Fruit fly (Drosophila melanogaster) whole organism, wandering third instar larva: ENCODE data around the gene Dus2.

Experiments
- Abd-B ChIP-seq: fragments of >200 bp; optimal IDR thresholded peaks from 2 replicates; lab custom pipeline; 2017; ENCODE audit warnings: missing biosample characterization, missing genetic modification characterization
- CG32264 ChIP-seq: fragments of 200-800 bp; sonication (Bioruptor generic); optimal IDR thresholded peaks from 2 replicates; lab custom pipeline; 2016; ENCODE audit warnings: missing biosample characterization, missing genetic modification characterization
- CG9705 ChIP-seq: fragments of 200-800 bp; sonication (Bioruptor generic); optimal IDR thresholded peaks from 2 replicates; lab custom pipeline; 2018; ENCODE audit warnings: missing biosample characterization, mild to moderate bottlenecking, missing genetic modification characterization
- CrebA ChIP-seq: fragments of 200-800 bp; sonication (Bioruptor generic); optimal IDR thresholded peaks from 2 replicates; lab custom pipeline; 2016; ENCODE audit warnings: missing biosample characterization, mild to moderate bottlenecking, missing genetic modification characterization, borderline replicate concordance
- Dfd ChIP-seq: fragments of >200 bp; optimal IDR thresholded peaks from 2 replicates; lab custom pipeline; 2017; ENCODE audit warnings: missing biosample characterization, missing genetic modification characterization
- Dif ChIP-seq: fragments of 200-275, 200-300 bp; sonication (Bioruptor generic); optimal IDR thresholded peaks from 2 replicates; lab custom pipeline; 2018; ENCODE audit warnings: missing biosample characterization, missing genetic modification characterization; ENCODE audit not compliant: partially characterized antibody
- GATAd ChIP-seq: sonication (Bioruptor generic); optimal IDR thresholded peaks from 2 replicates; lab custom pipeline; 2016; ENCODE audit warnings: missing biosample characterization, missing genetic modification characterization
- HLH106 ChIP-seq: fragments of 200-800 bp; optimal IDR thresholded peaks from 3 replicates; lab custom pipeline; 2019; ENCODE audit warnings: missing biosample characterization, mild to moderate bottlenecking, missing genetic modification characterization, moderate library complexity
- Hnf4 ChIP-seq: fragments of 200-800 bp; sonication (Bioruptor generic); optimal IDR thresholded peaks from 2 replicates; lab custom pipeline; 2016; ENCODE audit warnings: missing biosample characterization, mild to moderate bottlenecking, missing genetic modification characterization
- Hr78 ChIP-seq: fragments of >200 bp; optimal IDR thresholded peaks from 2 replicates; lab custom pipeline; 2017; ENCODE audit warnings: missing biosample characterization, missing genetic modification characterization
- Hr83 ChIP-seq: fragments of 200-300 bp; sonication (Bioruptor generic); optimal IDR thresholded peaks from 2 replicates; lab custom pipeline; 2016; ENCODE audit warnings: missing biosample characterization, mild to moderate bottlenecking, missing genetic modification characterization, moderate library complexity; ENCODE audit not compliant: poor library complexity, severe bottlenecking
- Jra ChIP-seq: sonication (Bioruptor generic); optimal IDR thresholded peaks from 2 replicates; lab custom pipeline; 2016; ENCODE audit warnings: missing biosample characterization, missing genetic modification characterization
- Mio ChIP-seq: sonication (Bioruptor generic); optimal IDR thresholded peaks from 2 replicates; lab custom pipeline; 2016; ENCODE audit warnings: missing biosample characterization, missing genetic modification characterization
- Myc ChIP-seq: fragments of >200 bp; optimal IDR thresholded peaks from 2 replicates; lab custom pipeline; 2017
- N ChIP-seq: fragments of >200 bp; optimal IDR thresholded peaks from 2 replicates; lab custom pipeline; 2018; ENCODE audit warnings: missing biosample characterization, missing external identifiers, missing genetic modification characterization
- OdsH ChIP-seq: fragments of 200-800 bp; sonication (Bioruptor generic); optimal IDR thresholded peaks from 2 replicates; lab custom pipeline; 2016; ENCODE audit warnings: missing biosample characterization, mild to moderate bottlenecking, missing genetic modification characterization
- Rel ChIP-seq, 2 experiments: fragments of 200-800 bp; sonication (Bioruptor generic) in 1 of 2; optimal IDR thresholded peaks; 2 replicates in 1 of 2; 3 replicates in 1 of 2; lab custom pipeline; 2016 to 2019; ENCODE audit warnings: mild to moderate bottlenecking in 2 of 2, missing biosample characterization in 2 of 2, missing genetic modification characterization in 2 of 2, moderate library complexity in 1 of 2
- Sp1 ChIP-seq: fragments of 200-800 bp; sonication (Bioruptor generic); optimal IDR thresholded peaks from 3 replicates; lab custom pipeline; 2019; ENCODE audit warnings: missing biosample characterization, mild to moderate bottlenecking, missing genetic modification characterization, moderate library complexity
- Vsx2 ChIP-seq: fragments of 200-300, 225-300 bp; sonication (Bioruptor generic); optimal IDR thresholded peaks from 2 replicates; lab custom pipeline; 2018; ENCODE audit warnings: missing biosample characterization, missing genetic modification characterization; ENCODE audit not compliant: partially characterized antibody
- br ChIP-seq: fragments of 200-800 bp; sonication (Bioruptor generic); optimal IDR thresholded peaks from 2 replicates; lab custom pipeline; 2016; ENCODE audit warnings: missing biosample characterization, missing genetic modification characterization
- brk ChIP-seq: fragments of 200-800 bp; sonication (Bioruptor generic); optimal IDR thresholded peaks from 2 replicates; lab custom pipeline; 2016; ENCODE audit warnings: missing biosample characterization, mild to moderate bottlenecking, missing genetic modification characterization
- dl ChIP-seq, 2 experiments: fragments of 175-275, 200-275 bp in 1 of 2; fragments of 200-275 bp in 1 of 2; sonication (Bioruptor generic); optimal IDR thresholded peaks; lab custom pipeline; 2018; ENCODE audit warnings: mild to moderate bottlenecking in 2 of 2, missing biosample characterization in 2 of 2, missing genetic modification characterization in 2 of 2, moderate library complexity in 2 of 2; ENCODE audit not compliant: partially characterized antibody in 2 of 2, insufficient read depth in 1 of 2
- dmrt93B ChIP-seq: fragments of 200-800 bp; sonication (Bioruptor generic); optimal IDR thresholded peaks from 2 replicates; lab custom pipeline; 2018; ENCODE audit warnings: missing biosample characterization, mild to moderate bottlenecking, missing genetic modification characterization
- dsf ChIP-seq: sonication (Bioruptor generic); optimal IDR thresholded peaks from 2 replicates; lab custom pipeline; 2016; ENCODE audit warnings: missing biosample characterization, missing genetic modification characterization, borderline replicate concordance
- ey ChIP-seq: fragments of 200-800 bp; sonication (Bioruptor generic); optimal IDR thresholded peaks from 2 replicates; lab custom pipeline; 2016; ENCODE audit warnings: missing biosample characterization, missing genetic modification characterization
- foxo ChIP-seq, 2 experiments: fragments of 200-800 bp; sonication (Bioruptor generic); optimal IDR thresholded peaks; 2 replicates in 1 of 2; 3 replicates in 1 of 2; lab custom pipeline; 2016 to 2017; ENCODE audit warnings: missing biosample characterization in 2 of 2, missing genetic modification characterization in 2 of 2
- fru ChIP-seq: fragments of 200-800 bp; sonication (Bioruptor generic); optimal IDR thresholded peaks from 3 replicates; lab custom pipeline; 2016; ENCODE audit warnings: missing biosample characterization, mild to moderate bottlenecking, missing genetic modification characterization
- h ChIP-seq: fragments of 200-800 bp; sonication (Bioruptor generic); optimal IDR thresholded peaks from 3 replicates; lab custom pipeline; 2016; ENCODE audit warnings: missing biosample characterization, mild to moderate bottlenecking, missing genetic modification characterization
- jim ChIP-seq: fragments of 175-275, 200-325 bp; sonication (Bioruptor generic); optimal IDR thresholded peaks from 2 replicates; lab custom pipeline; 2016; ENCODE audit warnings: missing biosample characterization, mild to moderate bottlenecking, missing genetic modification characterization
- lola ChIP-seq: fragments of >200 bp; optimal IDR thresholded peaks from 2 replicates; lab custom pipeline; 2017; ENCODE audit warnings: missing biosample characterization, missing genetic modification characterization
- pan ChIP-seq: fragments of >200 bp; optimal IDR thresholded peaks from 2 replicates; lab custom pipeline; 2017
- psq ChIP-seq: fragments of 200-800 bp; sonication (Bioruptor generic); optimal IDR thresholded peaks from 3 replicates; lab custom pipeline; 2017; ENCODE audit warnings: missing biosample characterization, mild to moderate bottlenecking, missing genetic modification characterization, moderate library complexity
- rgr ChIP-seq: fragments of 200-800 bp; sonication (Bioruptor generic); optimal IDR thresholded peaks from 3 replicates; lab custom pipeline; 2016; ENCODE audit warnings: missing biosample characterization, mild to moderate bottlenecking, missing genetic modification characterization
- sage ChIP-seq: fragments of 200-800 bp; sonication (Bioruptor generic); optimal IDR thresholded peaks from 2 replicates; lab custom pipeline; 2016; ENCODE audit warnings: missing biosample characterization, mild to moderate bottlenecking, missing genetic modification characterization
- sv ChIP-seq: fragments of 200-800 bp; sonication (Bioruptor generic); optimal IDR thresholded peaks from 3 replicates; lab custom pipeline; 2016; ENCODE audit warnings: missing biosample characterization, missing genetic modification characterization
- tai ChIP-seq: sonication (Bioruptor generic); optimal IDR thresholded peaks from 2 replicates; lab custom pipeline; 2016; ENCODE audit warnings: missing biosample characterization, missing genetic modification characterization
- usp ChIP-seq: fragments of >200 bp; optimal IDR thresholded peaks from 2 replicates; lab custom pipeline; 2017; ENCODE audit warnings: missing biosample characterization, missing genetic modification characterization
- woc ChIP-seq: sonication (Bioruptor generic); optimal IDR thresholded peaks from 2 replicates; lab custom pipeline; 2016; ENCODE audit warnings: missing biosample characterization, mild to moderate bottlenecking, missing genetic modification characterization

The Dus2 gene

DNA sequence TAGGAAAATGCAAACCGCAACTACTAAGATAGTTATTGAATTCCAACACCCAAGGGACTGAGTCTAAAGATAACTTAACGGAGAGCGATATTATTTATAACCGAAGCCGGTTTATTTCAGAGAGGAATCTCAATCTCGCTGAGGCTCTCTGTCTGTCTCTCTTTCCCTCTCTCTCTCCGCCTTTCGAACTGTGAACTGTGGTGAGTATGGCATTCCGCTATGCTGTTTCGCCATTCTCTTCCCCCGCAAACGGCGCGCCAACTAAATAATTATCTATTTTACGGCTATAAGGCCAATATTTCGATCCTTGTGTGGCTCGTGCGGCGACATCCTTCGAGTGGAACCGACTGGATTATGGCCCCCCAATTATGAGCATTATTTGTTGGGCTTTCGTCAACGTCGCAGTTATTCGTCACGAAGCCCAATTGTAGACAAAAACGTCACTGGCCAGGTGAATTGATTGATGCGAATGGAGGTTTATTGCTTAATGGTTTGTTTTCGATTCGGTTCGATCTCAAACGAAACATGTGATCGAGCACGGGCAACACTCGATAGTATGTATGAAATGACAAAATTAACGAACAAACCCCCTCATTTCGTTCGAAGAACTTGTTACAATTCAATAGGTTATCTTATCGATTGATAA is 25.5 kb upstream of the Dus2 start:
- TF ChIP-seq Dif (GFP tag; lab: Kevin White, UChicago) (peak; percentile 74), HLH106 (tag; lab: Kevin White, UChicago) (no peak), Sp1 (no peak), Hr78 (GFP tag; lab: Kevin White, UChicago) (no peak), Dfd (no peak), foxo (GFP tag; optimal IDR thresholded peaks at IDR 0.05; lab: Kevin White, UChicago) (no peak), sv (GFP tag; lab: Kevin White, UChicago) (no peak), Mio (no peak), dl (GFP tag; optimal IDR thresholded peaks at IDR 0.05; lab: Kevin White, UChicago; ENCODE audit: insufficient read depth in 1 of 2, partially characterized antibody in 2 of 2) (peak; percentile 54 to 85), Hr83 (no peak), pan (no peak), tai (no peak), Vsx2 (peak; percentile 53)

DNA sequence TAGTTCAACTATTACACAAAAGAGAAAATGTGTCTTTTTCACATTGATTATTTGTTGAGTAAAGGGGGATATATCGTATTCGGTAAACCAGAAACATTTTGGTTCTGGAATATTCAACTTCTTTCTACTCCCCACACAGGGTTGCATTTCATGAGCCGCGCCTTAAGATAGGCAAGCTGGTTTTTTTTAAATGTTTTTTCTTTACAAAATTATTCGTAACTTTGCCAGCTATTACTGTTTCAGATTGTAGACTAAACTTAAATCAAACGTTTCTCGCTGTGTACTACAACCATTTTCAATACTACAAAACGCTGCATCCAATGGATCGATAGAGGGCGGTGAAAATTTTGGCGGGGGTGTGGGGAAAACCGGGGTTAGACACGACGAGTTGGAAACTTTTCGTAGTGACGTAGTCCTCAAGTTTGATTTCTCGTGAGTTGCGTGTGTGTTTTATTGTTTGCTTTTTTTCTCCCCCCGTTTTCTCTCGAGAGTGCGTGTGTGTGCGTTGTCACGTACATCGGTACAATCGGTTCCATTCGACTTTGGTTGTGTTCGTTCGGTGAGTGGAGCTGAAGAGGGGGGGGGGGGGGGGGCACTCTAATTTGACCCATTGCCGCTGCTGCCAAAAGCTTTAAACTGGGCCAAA is 24.2 kb upstream of the Dus2 start:
- TF ChIP-seq woc (GFP tag; lab: Kevin White, UChicago) (no peak), Dfd (peak; percentile 81)

DNA sequence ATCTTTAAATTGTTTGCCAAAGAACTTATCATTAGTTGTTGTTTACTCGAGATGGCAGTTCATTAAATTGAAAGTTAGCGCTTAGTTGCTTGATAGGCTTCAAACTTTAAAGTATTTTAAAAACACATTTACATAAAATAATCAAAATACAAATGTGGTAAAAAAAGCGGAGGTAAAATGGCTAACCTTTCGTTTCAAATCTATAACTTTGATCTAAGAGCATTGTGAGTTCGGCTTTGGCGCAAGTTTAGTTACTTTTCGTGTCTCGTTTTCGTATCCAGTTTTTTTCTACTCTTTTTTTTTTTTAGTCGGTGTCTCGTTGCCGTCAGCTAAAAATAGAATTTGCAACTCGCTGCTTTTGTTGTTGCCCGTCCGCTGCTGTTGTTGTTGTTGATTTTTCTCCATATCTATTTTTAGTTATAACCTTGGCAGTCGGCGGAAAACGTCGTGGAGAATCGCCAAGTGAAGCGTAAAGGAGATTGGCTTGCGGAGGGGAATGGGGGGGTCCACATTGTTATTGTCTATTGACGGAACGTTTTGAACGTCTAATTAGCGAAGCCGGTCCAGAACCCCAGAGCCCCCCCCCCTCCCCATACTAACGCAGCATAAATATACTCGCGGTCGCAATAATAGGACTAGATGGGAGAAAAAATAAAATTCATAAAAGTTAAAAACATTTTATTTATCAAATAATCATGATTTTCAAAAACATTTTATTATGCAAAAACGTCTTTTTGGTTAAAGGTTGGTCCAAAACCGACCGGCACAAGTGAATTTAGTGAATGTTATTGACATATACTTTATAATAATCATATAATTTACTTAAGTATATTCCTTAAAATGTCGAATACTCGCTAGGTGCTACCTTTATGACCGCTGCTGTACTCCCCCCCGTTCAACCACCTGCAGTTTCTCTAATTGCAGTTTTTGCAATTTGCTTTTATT is 23.0 kb upstream of the Dus2 start:
- TF ChIP-seq HLH106 (tag; lab: Kevin White, UChicago) = peak; percentile 61
- TF ChIP-seq foxo (GFP tag; optimal IDR thresholded peaks at IDR 0.05; lab: Kevin White, UChicago) = peak in 1 of 2 experiments; percentile 33
- no peak for TF ChIP-seq ey
- peak; percentile 15 for TF ChIP-seq tai
- peak; percentile 26 for TF ChIP-seq dmrt93B (GFP tag; lab: Kevin White, UChicago)
- peak; percentile 53 for TF ChIP-seq Sp1
- no peak for TF ChIP-seq dl (GFP tag; optimal IDR thresholded peaks at IDR 0.05; lab: Kevin White, UChicago; ENCODE audit: insufficient read depth in 1 of 2, partially characterized antibody in 2 of 2)
- peak; percentile 9 for TF ChIP-seq h (GFP tag; lab: Kevin White, UChicago)
- peak; percentile 41 for TF ChIP-seq rgr (GFP tag; lab: Kevin White, UChicago)
- TF ChIP-seq, all 38 proteins: peak for 7

DNA sequence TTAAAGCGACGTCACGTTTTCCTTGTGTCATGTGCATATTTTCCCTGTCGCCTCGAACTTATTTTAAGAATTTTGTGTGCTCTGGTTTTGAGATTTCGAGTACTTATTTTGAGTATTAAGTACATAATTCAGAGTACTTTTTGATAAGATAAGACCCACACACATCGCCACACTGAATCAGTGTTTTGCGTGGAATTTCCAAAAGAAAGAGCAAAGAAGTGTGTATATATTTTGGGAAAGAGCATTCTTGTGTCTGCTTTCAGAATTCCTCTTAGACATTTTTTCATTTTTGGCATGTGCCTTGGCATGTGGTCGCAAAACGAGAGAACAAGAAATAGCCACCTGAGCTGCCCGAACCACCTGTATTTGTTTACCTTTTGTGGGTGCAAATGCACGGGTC is 22.0 kb upstream of the Dus2 start:
- TF ChIP-seq N (no peak), Myc (lab: Kevin White, UChicago) (no peak), br (GFP tag; lab: Kevin White, UChicago) (no peak), Mio (no peak), GATAd (GFP tag; lab: Kevin White, UChicago) (no peak), pan (no peak), CG9705 (GFP tag; lab: Kevin White, UChicago) (no peak), Sp1 (peak; percentile 2), brk (GFP tag; lab: Kevin White, UChicago) (no peak), Vsx2 (no peak), Dfd (no peak), ey (no peak), Rel (GFP tag; optimal IDR thresholded peaks at IDR 0.05; lab: Kevin White, UChicago) (no peak), Rel (tag; optimal IDR thresholded peaks at IDR 0.05; lab: Kevin White, UChicago) (peak; percentile 36), lola (GFP tag; lab: Kevin White, UChicago) (no peak), Hr78 (GFP tag; lab: Kevin White, UChicago) (no peak), dmrt93B (GFP tag; lab: Kevin White, UChicago) (no peak), fru (GFP tag; lab: Kevin White, UChicago) (peak; percentile 9), sv (GFP tag; lab: Kevin White, UChicago) (no peak), dsf (no peak), jim (GFP tag; lab: Kevin White, UChicago) (no peak), Jra (no peak), sage (GFP tag; lab: Kevin White, UChicago) (no peak), tai (no peak), CrebA (GFP tag; lab: Kevin White, UChicago) (no peak), usp (GFP tag; lab: Kevin White, UChicago) (no peak), HLH106 (tag; lab: Kevin White, UChicago) (peak; percentile 44), Dif (GFP tag; lab: Kevin White, UChicago) (no peak), h (GFP tag; lab: Kevin White, UChicago) (peak; percentile 8), OdsH (GFP tag; lab: Kevin White, UChicago) (peak; percentile 0), Abd-B (GFP tag; lab: Kevin White, UChicago) (no peak), Hnf4 (GFP tag; lab: Kevin White, UChicago) (no peak), dl (GFP tag; optimal IDR thresholded peaks at IDR 0.05; lab: Kevin White, UChicago; ENCODE audit: insufficient read depth in 1 of 2, partially characterized antibody in 2 of 2) (no peak), psq (peak; percentile 7), woc (GFP tag; lab: Kevin White, UChicago) (no peak), CG32264 (GFP tag; lab: Kevin White, UChicago) (no peak)
